Fruit fly (Drosophila melanogaster): ENCODE data around the gene Sec61gamma.

The Sec61gamma gene

DNA sequence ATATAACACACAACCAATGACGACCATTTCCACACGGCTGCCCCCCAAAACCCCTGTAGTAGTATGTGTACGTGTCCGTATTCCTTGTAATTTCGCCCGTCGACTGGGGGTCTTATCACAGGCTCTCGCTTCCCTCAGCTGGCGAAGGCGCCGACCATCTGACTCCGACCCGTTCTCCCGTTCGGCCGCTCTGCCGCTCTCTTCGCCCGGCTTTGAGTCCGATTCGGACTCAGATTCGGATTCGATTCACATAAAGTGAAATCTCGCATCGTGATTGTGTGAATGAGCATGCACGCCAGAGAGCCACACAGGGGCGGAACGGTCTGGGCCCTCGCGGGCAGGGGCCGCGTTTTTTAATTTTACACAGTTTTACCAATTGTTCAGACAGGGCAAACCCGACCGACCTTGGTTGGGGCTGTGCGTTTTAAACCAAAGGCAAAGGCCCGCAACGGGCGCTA, 22.6 kb downstream of the Sec61gamma start (continued):
- TF ChIP-seq kni (GFP tag; optimal IDR thresholded peaks at IDR 0.05) (peak; percentile 38), CG7987 (GFP tag; optimal IDR thresholded peaks at IDR 0.05) (no peak), B-H2 (GFP tag; optimal IDR thresholded peaks at IDR 0.05) (no peak), wor (GFP tag; IDR thresholded peaks at IDR 0.05) (no peak), Meics (GFP tag; optimal IDR thresholded peaks at IDR 0.05) (peak; percentile 24), Dip2 (GFP tag; IDR thresholded peaks at IDR 0.05) (no peak), crol (GFP tag; IDR thresholded peaks at IDR 0.05) (no peak), nmo (GFP tag; optimal IDR thresholded peaks at IDR 0.05) (peak; percentile 5), sob (GFP tag; IDR thresholded peaks at IDR 0.05) (peak; percentile 75), maf-S (GFP tag; optimal IDR thresholded peaks at IDR 0.05) (no peak), CG18011 (GFP tag; optimal IDR thresholded peaks at IDR 0.05) (no peak), Bdp1 (GFP tag; optimal IDR thresholded peaks at IDR 0.05) (no peak), crp (GFP tag; optimal IDR thresholded peaks at IDR 0.05) (peak in 1 of 2 experiments; percentile 23), CG43689 (GFP tag; IDR thresholded peaks at IDR 0.05) (no peak), otp (GFP tag; IDR thresholded peaks at IDR 0.05) (0 out of 3 replicates have a peak, but pooled peaks have one; percentile 22), ems (GFP tag; optimal IDR thresholded peaks at IDR 0.05) (peak; percentile 24), Adf1 (GFP tag; IDR thresholded peaks at IDR 0.05) (peak; percentile 67), grn (GFP tag; optimal IDR thresholded peaks at IDR 0.05) (peak; percentile 41), CG1792 (GFP tag; optimal IDR thresholded peaks at IDR 0.05) (peak; percentile 8), hkb (optimal IDR thresholded peaks at IDR 0.05) (no peak), hkb (GFP tag; IDR thresholded peaks at IDR 0.05) (peak; percentile 31; the same call in 1 of the 2 replicates), HHEX (GFP tag; optimal IDR thresholded peaks at IDR 0.05) (no peak), CG11456 (GFP tag; IDR thresholded peaks at IDR 0.05) (peak; percentile 88), CG12942 (GFP tag; optimal IDR thresholded peaks at IDR 0.05) (no peak), CG33213 (GFP tag; optimal IDR thresholded peaks at IDR 0.05) (peak; percentile 3), CG2889 (GFP tag; IDR thresholded peaks at IDR 0.05) (peak; percentile 63; the same call in 1 of the 3 replicates), Dbx (GFP tag; IDR thresholded peaks at IDR 0.05) (peak; percentile 64), Dref (GFP tag; IDR thresholded peaks at IDR 0.05) (0 out of 2 replicates have a peak, but pooled peaks have one; percentile 17), fd96Cb (tag; optimal IDR thresholded peaks at IDR 0.05) (no peak), CG3065 (GFP tag; optimal IDR thresholded peaks at IDR 0.05) (no peak), Rx (GFP tag; IDR thresholded peaks at IDR 0.05) (peak; percentile 52), CG12391 (tag; optimal IDR thresholded peaks at IDR 0.05) (peak; percentile 13), dysf (GFP tag; IDR thresholded peaks at IDR 0.05) (peak; percentile 74), CG10431 (GFP tag; optimal IDR thresholded peaks at IDR 0.05) (no peak), Atf3 (GFP tag; optimal IDR thresholded peaks at IDR 0.05) (no peak), HLH4C (GFP tag; IDR thresholded peaks at IDR 0.05; ENCODE audit: partially characterized antibody) (peak; percentile 57; the same call in 2 of the 3 replicates), CG12769 (tag; optimal IDR thresholded peaks at IDR 0.05) (peak; percentile 31), knrl (GFP tag; IDR thresholded peaks at IDR 0.05; ENCODE audit: partially characterized antibody) (peak; percentile 64; the same call in 2 of the 3 replicates), Dek (tag; optimal IDR thresholded peaks at IDR 0.05) (peak; percentile 13), CG15269 (tag; optimal IDR thresholded peaks at IDR 0.05) (peak; percentile 11), cwo (GFP tag; optimal IDR thresholded peaks at IDR 0.05) (no peak), CG6683 (GFP tag; optimal IDR thresholded peaks at IDR 0.05) (no peak), NfI (GFP tag; optimal IDR thresholded peaks at IDR 0.05) (peak; percentile 36), shn (GFP tag; optimal IDR thresholded peaks at IDR 0.05) (peak; percentile 45), chif (GFP tag; optimal IDR thresholded peaks at IDR 0.05) (peak in 1 of 2 experiments; percentile 8), CG10462 (GFP tag; optimal IDR thresholded peaks at IDR 0.05) (no peak), CG6654 (GFP tag; optimal IDR thresholded peaks at IDR 0.05) (no peak), Sry-δ (GFP tag; optimal IDR thresholded peaks at IDR 0.05) (no peak), cg (GFP tag; optimal IDR thresholded peaks at IDR 0.05) (peak; percentile 65), Spps (tag; optimal IDR thresholded peaks at IDR 0.05) (no peak), rib (GFP tag; IDR thresholded peaks at IDR 0.05) (0 out of 2 replicates have a peak, but pooled peaks have one; percentile 13)

All from whole organism, embryonic.